Fruit fly (Drosophila melanogaster) whole organism, embryonic: ENCODE results near the gene CG32137.

ENCODE experiments used
- Abd-B ChIP-seq: fragments of 200-800 bp; sonication (Bioruptor generic); optimal IDR thresholded peaks from 2 replicates; lab custom pipeline; 2018; ENCODE audit warnings: missing biosample characterization, mild to moderate bottlenecking, missing genetic modification characterization, moderate library complexity
- Ada2b ChIP-seq: fragments of 200-800 bp; sonication (Bioruptor generic); IDR thresholded peaks from 2 replicates; pipeline ENCODE4 v1.3.6; 2022; ENCODE audit warnings: missing biosample characterization, missing genetic modification characterization
- Bteb2 ChIP-seq: fragments of 200-800 bp; sonication (Bioruptor generic); optimal IDR thresholded peaks from 2 replicates; lab custom pipeline; 2016; ENCODE audit warnings: missing biosample characterization, missing genetic modification characterization
- CG11456 ChIP-seq: fragments of 200-800 bp; sonication (Bioruptor generic); IDR thresholded peaks from 3 replicates; pipeline ENCODE4 v1.3.6; 2022; ENCODE audit warnings: missing biosample characterization, missing genetic modification characterization
- CG11695 ChIP-seq: fragments of 200-800 bp; sonication (Bioruptor generic); IDR thresholded peaks from 3 replicates; pipeline ENCODE4 v1.3.6; 2022; ENCODE audit warnings: missing biosample characterization, missing genetic modification characterization
- CG16779 ChIP-seq: fragments of 200-800 bp; sonication (Bioruptor generic); IDR thresholded peaks from 2 replicates; pipeline ENCODE4 v1.3.6; 2022; ENCODE audit warnings: missing biosample characterization, missing genetic modification characterization
- CG2116 ChIP-seq: fragments of 200-800 bp; sonication (Bioruptor generic); optimal IDR thresholded peaks from 3 replicates; lab custom pipeline; 2018; ENCODE audit warnings: missing biosample characterization, mild to moderate bottlenecking, missing genetic modification characterization
- CG3065 ChIP-seq: fragments of 200-800 bp; sonication (Bioruptor generic); optimal IDR thresholded peaks from 2 replicates; lab custom pipeline; 2016; ENCODE audit warnings: missing biosample characterization, missing genetic modification characterization
- CG31365 ChIP-seq: fragments of 200-800 bp; sonication (Bioruptor generic); optimal IDR thresholded peaks from 2 replicates; lab custom pipeline; 2018; ENCODE audit warnings: missing biosample characterization, mild to moderate bottlenecking, missing genetic modification characterization
- CG6272 ChIP-seq: fragments of 200-800 bp; sonication (Bioruptor generic); IDR thresholded peaks from 2 replicates; pipeline ENCODE4 v1.3.6; 2022; ENCODE audit warnings: missing biosample characterization, missing genetic modification characterization
- CG6683 ChIP-seq: fragments of 200-800 bp; sonication (Bioruptor generic); optimal IDR thresholded peaks from 2 replicates; lab custom pipeline; 2017; ENCODE audit warnings: missing biosample characterization, mild to moderate bottlenecking, missing genetic modification characterization, missing genetic modification reagents
- CG6765 ChIP-seq: fragments of 200-800 bp; sonication (Bioruptor generic); optimal IDR thresholded peaks from 3 replicates; lab custom pipeline; 2017; ENCODE audit warnings: missing biosample characterization, mild to moderate bottlenecking, missing genetic modification characterization
- CG6791 ChIP-seq: fragments of 200-800 bp; sonication (Bioruptor generic); IDR thresholded peaks from 3 replicates; pipeline ENCODE4 v1.3.6; 2022; ENCODE audit warnings: missing biosample characterization, missing genetic modification characterization; ENCODE audit not compliant: partially characterized antibody
- CG6813 ChIP-seq: fragments of 200-800 bp; sonication (Bioruptor generic); optimal IDR thresholded peaks from 2 replicates; lab custom pipeline; 2017; ENCODE audit warnings: missing biosample characterization, missing genetic modification characterization, mild to moderate bottlenecking, moderate library complexity, missing genetic modification reagents
- CG9609 ChIP-seq: fragments of 200-800 bp; sonication (Bioruptor generic); optimal IDR thresholded peaks from 3 replicates; lab custom pipeline; 2016; ENCODE audit warnings: missing biosample characterization, missing genetic modification characterization
- Dll ChIP-seq: fragments of 200-800 bp; sonication (Bioruptor generic); IDR thresholded peaks from 4 replicates; pipeline ENCODE4 v1.3.6; 2022; ENCODE audit warnings: missing biosample characterization, missing genetic modification characterization; ENCODE audit not compliant: partially characterized antibody
- Drgx ChIP-seq: fragments of 200-800 bp; sonication (Bioruptor generic); IDR thresholded peaks from 2 replicates; pipeline ENCODE4 v1.3.6; 2022; ENCODE audit warnings: missing biosample characterization, missing genetic modification characterization
- H15 ChIP-seq: fragments of 200-800 bp; sonication (Bioruptor generic); IDR thresholded peaks from 3 replicates; pipeline ENCODE4 v1.3.6; 2022; ENCODE audit warnings: missing biosample characterization, missing genetic modification characterization
- Hand ChIP-seq: fragments of 200-800 bp; sonication (Bioruptor generic); optimal IDR thresholded peaks from 2 replicates; lab custom pipeline; 2017; ENCODE audit warnings: mild to moderate bottlenecking, missing biosample characterization, missing genetic modification reagents, missing genetic modification characterization
- Nf-YB ChIP-seq: fragments of 200-800 bp; sonication (Bioruptor generic); optimal IDR thresholded peaks from 3 replicates; lab custom pipeline; 2019; ENCODE audit warnings: missing biosample characterization, mild to moderate bottlenecking, missing genetic modification characterization, moderate library complexity
- Optix ChIP-seq: fragments of 200-800 bp; sonication (Bioruptor generic); IDR thresholded peaks from 3 replicates; pipeline ENCODE4 v1.3.6; 2022; ENCODE audit warnings: missing biosample characterization, missing genetic modification characterization
- Pdp1 ChIP-seq, 2 experiments: fragments of 200-800 bp; sonication (Bioruptor generic); optimal IDR thresholded peaks; 3 replicates each; lab custom pipeline; 2016; ENCODE audit warnings: missing biosample characterization in 2 of 2, missing genetic modification characterization in 2 of 2, mild to moderate bottlenecking in 1 of 2, moderate library complexity in 1 of 2
- Scr ChIP-seq: fragments of 200-800 bp; sonication (Bioruptor generic); IDR thresholded peaks from 2 replicates; pipeline ENCODE4 v1.3.6; 2022; ENCODE audit warnings: missing biosample characterization, missing genetic modification characterization; ENCODE audit not compliant: partially characterized antibody
- Six4 ChIP-seq: fragments of 200-800 bp; sonication (Bioruptor generic); optimal IDR thresholded peaks from 2 replicates; lab custom pipeline; 2016; ENCODE audit warnings: missing biosample characterization, missing genetic modification characterization
- al ChIP-seq: fragments of 200-800 bp; sonication (Bioruptor generic); IDR thresholded peaks from 2 replicates; pipeline ENCODE4 v1.3.6; 2022; ENCODE audit warnings: missing biosample characterization, missing genetic modification characterization
- ase ChIP-seq: fragments of 200-800 bp; sonication (Bioruptor generic); IDR thresholded peaks from 3 replicates; pipeline ENCODE4 v1.3.6; 2022; ENCODE audit warnings: missing biosample characterization, missing genetic modification characterization
- ato ChIP-seq: fragments of 200-800 bp; sonication (Bioruptor generic); IDR thresholded peaks from 2 replicates; pipeline ENCODE4 v1.3.6; 2022; ENCODE audit warnings: missing biosample characterization, missing genetic modification characterization; ENCODE audit not compliant: partially characterized antibody
- cato ChIP-seq: fragments of 200-800 bp; sonication (Bioruptor generic); optimal IDR thresholded peaks from 2 replicates; lab custom pipeline; 2016; ENCODE audit warnings: missing biosample characterization, missing genetic modification characterization, borderline replicate concordance
- cg ChIP-seq: fragments of 200-800 bp; sonication (Bioruptor generic); optimal IDR thresholded peaks from 3 replicates; lab custom pipeline; 2019; ENCODE audit warnings: missing biosample characterization, mild to moderate bottlenecking, missing genetic modification characterization, moderate library complexity
- crol ChIP-seq: fragments of 200-800 bp; sonication (Bioruptor generic); IDR thresholded peaks from 2 replicates; pipeline ENCODE4 v1.3.6; 2022; ENCODE audit warnings: missing biosample characterization, missing genetic modification characterization
- cwo ChIP-seq: fragments of 200-800 bp; sonication (Bioruptor generic); optimal IDR thresholded peaks from 3 replicates; lab custom pipeline; 2017; ENCODE audit warnings: missing biosample characterization, missing genetic modification characterization, mild to moderate bottlenecking, moderate library complexity, missing genetic modification reagents
- dimm ChIP-seq: fragments of 200-800 bp; sonication (Bioruptor generic); IDR thresholded peaks from 2 replicates; pipeline ENCODE4 v1.3.6; 2022; ENCODE audit warnings: missing biosample characterization, missing genetic modification characterization
- fd96Cb ChIP-seq: fragments of 200-800 bp; sonication (Bioruptor generic); optimal IDR thresholded peaks from 2 replicates; lab custom pipeline; 2018; ENCODE audit warnings: missing biosample characterization, mild to moderate bottlenecking, missing genetic modification characterization, moderate library complexity
- fru ChIP-seq: fragments of >200 bp; optimal IDR thresholded peaks from 2 replicates; lab custom pipeline; 2017
- fu2 ChIP-seq: fragments of 200-800 bp; sonication (Bioruptor generic); optimal IDR thresholded peaks from 2 replicates; lab custom pipeline; 2016; ENCODE audit warnings: missing biosample characterization, missing genetic modification characterization
- gcm ChIP-seq: fragments of 200-800 bp; sonication (Bioruptor generic); optimal IDR thresholded peaks from 2 replicates; lab custom pipeline; 2019; ENCODE audit warnings: missing biosample characterization, mild to moderate bottlenecking, missing genetic modification characterization, moderate library complexity
- grau ChIP-seq: fragments of 200-800 bp; optimal IDR thresholded peaks from 3 replicates; lab custom pipeline; 2019; ENCODE audit warnings: missing biosample characterization, mild to moderate bottlenecking, missing genetic modification characterization, moderate library complexity
- grn ChIP-seq: fragments of 200-800 bp; sonication (Bioruptor generic); optimal IDR thresholded peaks from 3 replicates; lab custom pipeline; 2017; ENCODE audit warnings: missing biosample characterization, missing genetic modification characterization
- kah ChIP-seq: fragments of 200-800 bp; sonication (Bioruptor generic); optimal IDR thresholded peaks from 2 replicates; lab custom pipeline; 2018; ENCODE audit warnings: missing biosample characterization, mild to moderate bottlenecking, missing genetic modification characterization
- kni ChIP-seq: fragments of 200-800 bp; sonication (Bioruptor generic); optimal IDR thresholded peaks from 3 replicates; lab custom pipeline; 2017; ENCODE audit warnings: mild to moderate bottlenecking, missing biosample characterization, missing genetic modification reagents, missing genetic modification characterization
- lab ChIP-seq: fragments of 200-800 bp; sonication (Bioruptor generic); optimal IDR thresholded peaks from 3 replicates; lab custom pipeline; 2017; ENCODE audit warnings: missing biosample characterization, missing genetic modification characterization, mild to moderate bottlenecking, moderate library complexity, missing genetic modification reagents
- nmo ChIP-seq: fragments of 200-800 bp; sonication (Bioruptor generic); optimal IDR thresholded peaks from 2 replicates; lab custom pipeline; 2018; ENCODE audit warnings: missing biosample characterization, mild to moderate bottlenecking, missing genetic modification characterization, moderate library complexity
- nom ChIP-seq: fragments of 200-800 bp; sonication (Bioruptor generic); optimal IDR thresholded peaks from 2 replicates; lab custom pipeline; 2017; ENCODE audit warnings: missing biosample characterization, missing genetic modification characterization, mild to moderate bottlenecking, moderate library complexity, missing genetic modification reagents
- psq ChIP-seq: fragments of 200-800 bp; sonication (Bioruptor generic); optimal IDR thresholded peaks from 2 replicates; lab custom pipeline; 2017; ENCODE audit warnings: missing biosample characterization, missing genetic modification characterization
- ro ChIP-seq: fragments of 200-800 bp; sonication (Bioruptor generic); IDR thresholded peaks from 2 replicates; pipeline ENCODE4 v1.3.6; 2022; ENCODE audit warnings: missing biosample characterization, missing genetic modification characterization
- scrt ChIP-seq: fragments of 200-800 bp; sonication (Bioruptor generic); optimal IDR thresholded peaks from 2 replicates; lab custom pipeline; 2018; ENCODE audit warnings: missing biosample characterization, mild to moderate bottlenecking, missing genetic modification characterization, moderate library complexity
- sens ChIP-seq: fragments of 200-800 bp; sonication (Bioruptor generic); peaks from one replicate; lab custom pipeline; 2016; ENCODE audit warnings: missing biosample characterization, missing genetic modification characterization
- sens-2 ChIP-seq: fragments of 200-800 bp; sonication (Bioruptor generic); IDR thresholded peaks from 2 replicates; pipeline ENCODE4 v1.3.6; 2022; ENCODE audit warnings: missing biosample characterization, missing genetic modification characterization
- sisA ChIP-seq: fragments of 200-800 bp; sonication (Bioruptor generic); IDR thresholded peaks from 2 replicates; pipeline ENCODE4 v1.3.6; 2022; ENCODE audit warnings: missing biosample characterization, missing genetic modification characterization
- zen ChIP-seq: fragments of 200-800 bp; sonication (Bioruptor generic); optimal IDR thresholded peaks from 3 replicates; lab custom pipeline; 2018; ENCODE audit warnings: missing biosample characterization, mild to moderate bottlenecking, missing genetic modification characterization, moderate library complexity

Gene CG32137

DNA sequence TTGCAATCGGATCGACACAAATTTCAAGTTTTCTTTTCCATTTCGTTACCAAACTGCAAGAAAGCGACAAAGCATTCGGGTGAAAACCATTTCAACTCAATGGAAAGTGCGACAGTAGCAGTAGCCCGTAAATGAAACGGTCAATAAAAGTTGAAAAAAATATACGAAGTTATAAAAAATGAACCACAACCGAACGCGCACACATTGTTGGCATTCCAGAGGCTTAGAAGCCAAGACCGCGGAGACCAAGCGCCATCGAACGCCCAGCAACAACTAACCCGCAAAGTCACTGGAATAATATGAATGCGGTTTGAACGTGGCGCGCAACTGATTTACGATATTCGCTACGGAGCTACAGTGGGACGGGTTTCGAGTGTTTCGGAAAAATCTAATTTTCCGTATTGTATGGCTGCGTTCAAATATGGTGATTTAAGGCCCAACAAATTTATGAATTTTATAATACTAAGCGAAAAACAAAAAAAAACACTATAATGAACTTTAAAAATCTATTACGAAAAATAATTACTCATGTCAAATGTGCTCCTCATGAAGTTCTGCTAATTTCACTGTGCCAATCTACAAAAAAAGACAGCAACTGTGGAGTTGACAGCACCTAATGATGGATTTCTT, 16.9 kb upstream of the CG32137 start:
- peak; percentile 11 for TF ChIP-seq gcm (GFP tag; lab: Kevin White, UChicago)
- no peak for TF ChIP-seq CG6683
- no peak for TF ChIP-seq cg (GFP tag; lab: Kevin White, UChicago)
- TF ChIP-seq scrt (GFP tag; lab: Kevin White, UChicago): peak; percentile 9
- peak; percentile 52; the same call in 1 of the 2 replicates for TF ChIP-seq sisA (GFP tag; lab: Robert Waterston, UW)
- peak; percentile 45; the same call in 1 of the 3 replicates for TF ChIP-seq H15
- no peak for TF ChIP-seq nom (GFP tag; lab: Kevin White, UChicago)
- peak; percentile 67 for TF ChIP-seq lab (GFP tag; lab: Kevin White, UChicago)
- no peak for TF ChIP-seq CG6813 (GFP tag; lab: Kevin White, UChicago)
- TF ChIP-seq Abd-B: peak; percentile 1
- TF ChIP-seq nmo (GFP tag; lab: Kevin White, UChicago): peak; percentile 68
- TF ChIP-seq CG9609 (GFP tag; lab: Kevin White, UChicago): peak; percentile 24
- TF ChIP-seq crol: no peak
- TF ChIP-seq fru (lab: Kevin White, UChicago): no peak
- TF ChIP-seq Hand: no peak
- no peak for TF ChIP-seq Scr (GFP tag; lab: Robert Waterston, UW)
- peak; percentile 74 for TF ChIP-seq Drgx (GFP tag; lab: Robert Waterston, UW)
- no peak for TF ChIP-seq CG6791 (GFP tag; lab: Robert Waterston, UW)
- no peak for TF ChIP-seq CG3065 (GFP tag; lab: Kevin White, UChicago)
- TF ChIP-seq grn (GFP tag; lab: Kevin White, UChicago): no peak
- peak; percentile 56 for TF ChIP-seq Ada2b
- peak; percentile 8 for TF ChIP-seq Bteb2 (GFP tag; lab: Kevin White, UChicago)
- no peak for TF ChIP-seq CG16779 (GFP tag; lab: Robert Waterston, UW)
- peak; percentile 29 for TF ChIP-seq kni (GFP tag; lab: Kevin White, UChicago)
- no peak for TF ChIP-seq ase (GFP tag; lab: Robert Waterston, UW)
- no peak for TF ChIP-seq psq (GFP tag; lab: Kevin White, UChicago)
- no peak for TF ChIP-seq CG6272 (GFP tag; lab: Robert Waterston, UW)
- TF ChIP-seq zen: peak; percentile 7
- peak; percentile 32 for TF ChIP-seq grau
- peak; percentile 16 for TF ChIP-seq Six4 (GFP tag; lab: Kevin White, UChicago)
- TF ChIP-seq al (GFP tag; lab: Robert Waterston, UW): 0 out of 2 replicates have a peak, but pooled peaks have one; percentile 16
- TF ChIP-seq ro (GFP tag; lab: Robert Waterston, UW): no peak
- no peak for TF ChIP-seq sens-2 (GFP tag; lab: Robert Waterston, UW)
- TF ChIP-seq cwo (GFP tag; lab: Kevin White, UChicago): peak; percentile 34
- no peak for TF ChIP-seq CG11456
- TF ChIP-seq Nf-YB: no peak
- no peak for TF ChIP-seq dimm
- TF ChIP-seq kah (GFP tag; lab: Kevin White, UChicago): no peak
- no peak for TF ChIP-seq Dll (GFP tag; lab: Robert Waterston, UW)
- TF ChIP-seq CG2116 (GFP tag; lab: Kevin White, UChicago): no peak
- TF ChIP-seq CG6765 (GFP tag; lab: Kevin White, UChicago): no peak
- no peak for TF ChIP-seq CG31365 (tag; lab: Kevin White, UChicago)
- TF ChIP-seq Pdp1 (GFP tag; optimal IDR thresholded peaks at IDR 0.05; lab: Kevin White, UChicago): peak in 1 of 2 experiments; percentile 1
- peak; percentile 5 for TF ChIP-seq sens (GFP tag; lab: Kevin White, UChicago)
- no peak for TF ChIP-seq Optix (GFP tag; lab: Robert Waterston, UW)
- no peak for TF ChIP-seq fu2 (GFP tag; lab: Kevin White, UChicago)
- peak; percentile 45; the same call in 2 of the 3 replicates for TF ChIP-seq CG11695 (GFP tag; lab: Robert Waterston, UW)
- TF ChIP-seq ato: no peak
- TF ChIP-seq fd96Cb (tag; lab: Kevin White, UChicago): peak; percentile 15
- TF ChIP-seq cato (GFP tag; lab: Kevin White, UChicago): no peak
